Fruit fly (Drosophila melanogaster): ENCODE results near the gene CG7328.

- no peak for TF ChIP-seq CTCF (optimal IDR thresholded peaks at IDR 0.05)
- no peak for TF ChIP-seq CG8478 (optimal IDR thresholded peaks at IDR 0.05)
Measured at dm6 chr3L:20105794-20106193, 34.6 kb downstream of the CG7328 start, which contains the start of gene CG14185.

All from S2 (cell line).